Worm (Caenorhabditis elegans) whole organism, midembryonic: ENCODE results near the gene dct-14.

Experiments used
- T22C8.4 ChIP-seq: fragments of 200-800 bp; sonication (Bioruptor generic); IDR thresholded peaks from 2 replicates; pipeline ENCODE4 v1.3.6; 2022; ENCODE audit warnings: missing genetic modification characterization, missing compliant biosample characterization
- cog-1 ChIP-seq: sonication (generic microtip); optimal IDR thresholded peaks from 2 replicates; lab custom pipeline; 2016; ENCODE audit warnings: missing genetic modification characterization, missing compliant biosample characterization
- flt-1 ChIP-seq: fragments of 200-800 bp; sonication (Bioruptor generic); IDR thresholded peaks from 2 replicates; pipeline ENCODE4 v1.3.6; 2022; ENCODE audit warnings: missing genetic modification characterization, missing compliant biosample characterization
- klf-2 ChIP-seq: fragments of 200-800 bp; sonication (Bioruptor generic); conservative IDR thresholded peaks from 2 replicates; pipeline ENCODE4 v1.3.6; 2022; ENCODE audit warnings: missing genetic modification reagents, missing genetic modification characterization, missing compliant biosample characterization
- med-1 ChIP-seq: sonication (generic microtip); optimal IDR thresholded peaks from 2 replicates; lab custom pipeline; 2017; ENCODE audit warnings: missing genetic modification characterization, mild to moderate bottlenecking, missing compliant biosample characterization, antibody characterized with exemption, missing genetic modification reagents; ENCODE audit not compliant: insufficient read depth
- ref-1 ChIP-seq: fragments of 200-800 bp; sonication (Bioruptor generic); conservative IDR thresholded peaks from 2 replicates; pipeline ENCODE4 v1.3.6; 2022; ENCODE audit warnings: missing genetic modification reagents, missing genetic modification characterization, missing compliant biosample characterization
- tab-1 ChIP-seq: fragments of 200-800 bp; sonication (Bioruptor generic); IDR thresholded peaks from 2 replicates; pipeline ENCODE4 v1.3.6; 2022; ENCODE audit warnings: missing genetic modification characterization, missing compliant biosample characterization
- ztf-23 ChIP-seq: fragments of 200-800 bp; sonication (Bioruptor generic); IDR thresholded peaks from 2 replicates; pipeline ENCODE4 v1.3.6; 2022; ENCODE audit warnings: missing genetic modification reagents, missing genetic modification characterization, missing compliant biosample characterization
- ztf-29 ChIP-seq: fragments of 200-800 bp; sonication (Bioruptor generic); IDR thresholded peaks from 2 replicates; pipeline ENCODE4 v1.3.6; 2022; ENCODE audit warnings: missing genetic modification reagents, missing genetic modification characterization, missing compliant biosample characterization

- TF ChIP-seq T22C8.4, result no peak
- TF ChIP-seq flt-1, result no peak
- no peak for TF ChIP-seq cog-1 (tag; lab: Kevin White, UChicago)
- TF ChIP-seq klf-2 (GFP tag; lab: Robert Waterston, UW), result no peak
- no peak for TF ChIP-seq ztf-23 (GFP tag; lab: Robert Waterston, UW)
- no peak for TF ChIP-seq med-1 (GFP tag; lab: Kevin White, UChicago)
- TF ChIP-seq tab-1 (GFP tag; lab: Robert Waterston, UW), result no peak
- no peak for TF ChIP-seq ref-1 (GFP tag; lab: Robert Waterston, UW)
- no peak for TF ChIP-seq ztf-29
Measured at ce11 chrV:20544610-20545009, 44.3 kb upstream of the dct-14 start.
